Fruit fly (Drosophila melanogaster): ENCODE data around the gene RpS8.

- TF ChIP-seq insv (optimal IDR thresholded peaks at IDR 0.05) (no peak), Sin3A (optimal IDR thresholded peaks at IDR 0.05) (no peak), psq (optimal IDR thresholded peaks at IDR 0.05) (no peak), ttk (optimal IDR thresholded peaks at IDR 0.05) (peak; percentile 80), Myc (optimal IDR thresholded peaks at IDR 0.05) (no peak), h (optimal IDR thresholded peaks at IDR 0.05) (no peak)
Observed at dm6 chr3R:29862795-29863194, 1.4 kb downstream of the RpS8 start.
